Fruit fly (Drosophila melanogaster) whole organism, prepupa: ENCODE measurements around the gene CG43362.

Experiments used
- CG10631 ChIP-seq: fragments of 200-800 bp; sonication (Bioruptor generic); optimal IDR thresholded peaks from 2 replicates; lab custom pipeline; 2016; ENCODE audit warnings: missing biosample characterization, missing genetic modification characterization
- CG10669 ChIP-seq: fragments of 200-800 bp; sonication (Bioruptor generic); optimal IDR thresholded peaks from 3 replicates; lab custom pipeline; 2018; ENCODE audit warnings: missing biosample characterization, mild to moderate bottlenecking, missing genetic modification characterization, moderate library complexity
- CG11294 ChIP-seq: fragments of 200-800 bp; sonication (Bioruptor generic); IDR thresholded peaks from 2 replicates; pipeline ENCODE4 v1.3.6; 2022; ENCODE audit warnings: missing biosample characterization, missing genetic modification characterization
- CG11902 ChIP-seq: fragments of 200-800 bp; sonication (Bioruptor generic); optimal IDR thresholded peaks from 3 replicates; lab custom pipeline; 2016; ENCODE audit warnings: missing biosample characterization, missing genetic modification characterization
- CG15336 ChIP-seq: fragments of 200-800 bp; sonication (Bioruptor generic); IDR thresholded peaks from 2 replicates; pipeline ENCODE4 v1.3.6; 2022; ENCODE audit warnings: missing biosample characterization, missing genetic modification characterization
- CG3032 ChIP-seq: fragments of 200-800 bp; optimal IDR thresholded peaks from 2 replicates; lab custom pipeline; 2019; ENCODE audit warnings: missing biosample characterization, mild to moderate bottlenecking, missing genetic modification characterization, moderate library complexity
- CG32006 ChIP-seq: fragments of 200-800 bp; sonication (Bioruptor generic); optimal IDR thresholded peaks from 3 replicates; lab custom pipeline; 2017; ENCODE audit warnings: missing biosample characterization, mild to moderate bottlenecking, missing genetic modification characterization
- CG34406 ChIP-seq: fragments of 200-800 bp; sonication (Bioruptor generic); optimal IDR thresholded peaks from 3 replicates; lab custom pipeline; 2016; ENCODE audit warnings: missing biosample characterization, missing genetic modification characterization
- CG4318 ChIP-seq: fragments of 200-800 bp; sonication (Bioruptor generic); optimal IDR thresholded peaks from 3 replicates; lab custom pipeline; 2017; ENCODE audit warnings: missing biosample characterization, mild to moderate bottlenecking, missing genetic modification characterization
- CG6163 ChIP-seq: fragments of 200-800 bp; sonication (Bioruptor generic); IDR thresholded peaks from 3 replicates; pipeline ENCODE4 v1.3.6; 2022; ENCODE audit warnings: missing biosample characterization, missing genetic modification characterization
- CG6792 ChIP-seq: fragments of 200-800 bp; sonication (Bioruptor generic); optimal IDR thresholded peaks from 3 replicates; lab custom pipeline; 2016; ENCODE audit warnings: missing biosample characterization, missing genetic modification characterization
- CG6808 ChIP-seq: fragments of 200-800 bp; sonication (Bioruptor generic); optimal IDR thresholded peaks from 3 replicates; lab custom pipeline; 2017; ENCODE audit warnings: missing biosample characterization, missing genetic modification characterization, mild to moderate bottlenecking, moderate library complexity, missing genetic modification reagents
- CG7368 ChIP-seq: fragments of 200-800 bp; sonication (Bioruptor generic); optimal IDR thresholded peaks from 3 replicates; lab custom pipeline; 2016; ENCODE audit warnings: missing biosample characterization, missing genetic modification characterization
- CG8632 ChIP-seq: fragments of 200-800 bp; sonication (Bioruptor generic); optimal IDR thresholded peaks from 3 replicates; lab custom pipeline; 2016; ENCODE audit warnings: missing biosample characterization, missing genetic modification characterization
- Eip75B ChIP-seq: fragments of 200-800 bp; sonication (Bioruptor generic); optimal IDR thresholded peaks from 3 replicates; lab custom pipeline; 2016; ENCODE audit warnings: missing biosample characterization, missing genetic modification characterization
- Eip78C ChIP-seq: fragments of 200-800 bp; sonication (Bioruptor generic); peaks from one replicate; lab custom pipeline; 2016; ENCODE audit warnings: missing biosample characterization, missing genetic modification characterization
- Ets96B ChIP-seq: fragments of 200-800 bp; optimal IDR thresholded peaks from 2 replicates; lab custom pipeline; 2019; ENCODE audit warnings: missing biosample characterization, mild to moderate bottlenecking, missing genetic modification characterization, moderate library complexity
- Hr39 ChIP-seq: fragments of 200-800 bp; sonication (Bioruptor generic); optimal IDR thresholded peaks from 2 replicates; lab custom pipeline; 2016; ENCODE audit warnings: missing biosample characterization, missing genetic modification characterization
- Lpt ChIP-seq: fragments of 200-800 bp; sonication (Bioruptor generic); optimal IDR thresholded peaks from 3 replicates; lab custom pipeline; 2016; ENCODE audit warnings: missing biosample characterization, missing genetic modification characterization
- Met ChIP-seq: fragments of 200-800 bp; sonication (Bioruptor generic); optimal IDR thresholded peaks from 3 replicates; lab custom pipeline; 2016; ENCODE audit warnings: missing biosample characterization, missing genetic modification characterization
- OdsH ChIP-seq: fragments of 200-800 bp; sonication (Bioruptor generic); optimal IDR thresholded peaks from 3 replicates; lab custom pipeline; 2016; ENCODE audit warnings: missing biosample characterization, missing genetic modification characterization
- Smox ChIP-seq: fragments of 200-800 bp; sonication (Bioruptor generic); optimal IDR thresholded peaks from 3 replicates; lab custom pipeline; 2016; ENCODE audit warnings: missing biosample characterization, missing genetic modification characterization
- Sox14 ChIP-seq: fragments of 200-800 bp; sonication (Bioruptor generic); optimal IDR thresholded peaks from 3 replicates; lab custom pipeline; 2016; ENCODE audit warnings: missing biosample characterization, missing genetic modification characterization
- Sox15 ChIP-seq: fragments of 200-800 bp; sonication (Bioruptor generic); optimal IDR thresholded peaks from 3 replicates; lab custom pipeline; 2016; ENCODE audit warnings: missing biosample characterization, missing genetic modification characterization
- achi ChIP-seq: fragments of 200-800 bp; sonication (Bioruptor generic); optimal IDR thresholded peaks from 3 replicates; lab custom pipeline; 2016; ENCODE audit warnings: missing biosample characterization, missing genetic modification characterization
- cyc ChIP-seq: fragments of 200-800 bp; sonication (Bioruptor generic); optimal IDR thresholded peaks from 3 replicates; lab custom pipeline; 2016; ENCODE audit warnings: missing biosample characterization, missing genetic modification characterization
- dsx ChIP-seq: fragments of 200-800 bp; optimal IDR thresholded peaks from 3 replicates; lab custom pipeline; 2019; ENCODE audit warnings: missing biosample characterization, mild to moderate bottlenecking, missing genetic modification characterization, moderate library complexity; ENCODE audit not compliant: poor library complexity, severe bottlenecking
- eg ChIP-seq: fragments of 200-800 bp; sonication (Bioruptor generic); IDR thresholded peaks from 3 replicates; pipeline ENCODE4 v1.3.6; 2022; ENCODE audit warnings: missing biosample characterization, missing genetic modification characterization
- esn ChIP-seq: fragments of 200-800 bp; sonication (Bioruptor generic); optimal IDR thresholded peaks from 2 replicates; lab custom pipeline; 2016; ENCODE audit warnings: missing biosample characterization, mild to moderate bottlenecking, missing genetic modification characterization, moderate library complexity
- fd59A ChIP-seq: fragments of 200-800 bp; sonication (Bioruptor generic); optimal IDR thresholded peaks from 2 replicates; lab custom pipeline; 2017; ENCODE audit warnings: missing biosample characterization, mild to moderate bottlenecking, missing genetic modification characterization, missing genetic modification reagents
- fd85E ChIP-seq: fragments of 200-800 bp; sonication (Bioruptor generic); optimal IDR thresholded peaks from 3 replicates; lab custom pipeline; 2016; ENCODE audit warnings: missing biosample characterization, missing genetic modification characterization
- lz ChIP-seq: fragments of 200-800 bp; sonication (Bioruptor generic); optimal IDR thresholded peaks from 3 replicates; lab custom pipeline; 2016; ENCODE audit warnings: missing biosample characterization, missing genetic modification characterization
- net ChIP-seq: fragments of 200-800 bp; sonication (Bioruptor generic); optimal IDR thresholded peaks from 3 replicates; lab custom pipeline; 2016; ENCODE audit warnings: missing biosample characterization, missing genetic modification characterization
- salr ChIP-seq, 2 experiments: fragments of 200-800 bp; sonication (Bioruptor generic); optimal IDR thresholded peaks; 3 replicates each; lab custom pipeline; 2016 to 2018; ENCODE audit warnings: missing biosample characterization in 2 of 2, missing genetic modification characterization in 2 of 2, mild to moderate bottlenecking in 1 of 2
- ss ChIP-seq, 2 experiments: fragments of 200-800 bp; sonication (Bioruptor generic); optimal IDR thresholded peaks; 2 replicates in 1 of 2; 3 replicates in 1 of 2; lab custom pipeline; 2017 to 2018; ENCODE audit warnings: mild to moderate bottlenecking in 2 of 2, missing biosample characterization in 2 of 2, missing genetic modification characterization in 2 of 2, moderate library complexity in 1 of 2
- svp ChIP-seq: fragments of 200-800 bp; sonication (Bioruptor generic); peaks from one replicate; lab custom pipeline; 2016; ENCODE audit warnings: missing biosample characterization, missing genetic modification characterization
- topi ChIP-seq: fragments of 200-800 bp; sonication (Bioruptor generic); optimal IDR thresholded peaks from 3 replicates; lab custom pipeline; 2016; ENCODE audit warnings: missing biosample characterization, missing genetic modification characterization

The CG43362 gene

DNA sequence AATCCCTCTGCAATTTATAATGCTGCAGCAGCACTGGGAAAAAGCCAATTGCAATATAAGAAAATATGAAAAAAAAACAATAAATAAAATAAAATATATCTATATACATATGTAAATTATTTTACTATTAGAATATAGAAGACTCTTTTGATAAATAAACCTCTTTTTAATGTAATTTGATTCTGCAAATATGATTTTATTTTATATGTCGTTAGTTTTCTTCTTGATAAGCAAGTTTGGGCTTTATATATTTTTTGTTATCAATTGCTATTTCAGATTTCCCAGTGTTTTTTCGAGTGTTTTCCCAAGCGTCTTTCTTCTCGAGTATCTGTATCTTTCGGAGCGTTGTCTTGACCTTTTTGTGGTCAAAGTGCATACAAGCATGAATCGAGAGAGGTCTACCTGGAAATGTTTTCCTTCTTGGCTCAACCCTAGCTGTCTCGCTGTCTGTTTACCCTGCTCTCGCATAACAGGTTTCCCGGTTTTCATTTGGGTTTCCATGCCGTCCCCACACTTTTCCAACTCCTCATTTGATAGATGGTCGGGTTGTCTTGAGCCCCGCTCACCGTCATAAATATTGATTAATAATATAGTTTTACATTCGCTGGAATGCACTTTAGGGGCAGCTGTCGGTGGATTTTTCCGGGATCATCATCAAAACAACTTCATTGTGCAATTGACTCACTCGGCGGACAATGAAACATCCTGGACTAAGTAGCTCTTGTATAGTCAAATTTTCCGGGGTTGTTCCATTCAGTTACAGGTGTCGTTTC, 14.0 kb upstream of the CG43362 start (continued):
- TF ChIP-seq OdsH (GFP tag; lab: Kevin White, UChicago) (peak; percentile 23), CG11294 (no peak), Hr39 (GFP tag; lab: Kevin White, UChicago) (no peak), CG10631 (GFP tag; lab: Kevin White, UChicago) (peak; percentile 41), topi (GFP tag; lab: Kevin White, UChicago) (no peak), CG4318 (no peak), ss (GFP tag; optimal IDR thresholded peaks at IDR 0.05; lab: Kevin White, UChicago) (no peak), Smox (GFP tag; lab: Kevin White, UChicago) (no peak), CG11902 (no peak), CG3032 (tag; lab: Kevin White, UChicago) (peak; percentile 34), Sox14 (GFP tag; lab: Kevin White, UChicago) (no peak)

- TF ChIP-seq CG8632 (GFP tag; lab: Kevin White, UChicago) (no peak), CG6808 (GFP tag; lab: Kevin White, UChicago) (no peak), svp (GFP tag; lab: Kevin White, UChicago) (no peak), lz (GFP tag; lab: Kevin White, UChicago) (no peak), CG7368 (GFP tag; lab: Kevin White, UChicago) (no peak), fd59A (GFP tag; lab: Kevin White, UChicago) (no peak), CG32006 (GFP tag; lab: Kevin White, UChicago) (no peak), Sox14 (GFP tag; lab: Kevin White, UChicago) (no peak), Sox15 (no peak)
These were observed 13.2 kb upstream of the CG43362 start for dm6 chr2L:18304469-18304868.

DNA sequence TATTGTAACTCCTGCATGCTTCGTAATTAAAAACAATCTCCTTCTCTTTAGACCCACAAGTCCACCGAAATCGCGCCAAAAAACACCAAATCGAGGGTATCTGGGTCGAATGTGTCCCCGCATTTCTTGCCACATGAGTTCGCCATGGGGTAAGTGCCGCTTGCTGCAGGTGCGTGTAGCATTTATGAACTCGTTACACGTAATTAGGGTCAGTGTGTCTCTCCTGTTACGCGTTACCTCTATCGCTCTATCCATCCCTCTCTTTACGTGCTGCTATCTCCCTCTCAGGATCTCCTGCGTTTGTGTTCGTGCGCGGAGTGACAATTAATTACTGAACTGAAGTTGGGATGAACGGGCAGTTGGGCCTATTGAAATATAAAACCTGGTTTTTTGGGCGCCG, 11.5 kb upstream of the CG43362 start:
- no peak for TF ChIP-seq CG6808 (GFP tag; lab: Kevin White, UChicago)
- peak in 1 of 2 experiments; percentile 46 for TF ChIP-seq ss (GFP tag; optimal IDR thresholded peaks at IDR 0.05; lab: Kevin White, UChicago)

DNA sequence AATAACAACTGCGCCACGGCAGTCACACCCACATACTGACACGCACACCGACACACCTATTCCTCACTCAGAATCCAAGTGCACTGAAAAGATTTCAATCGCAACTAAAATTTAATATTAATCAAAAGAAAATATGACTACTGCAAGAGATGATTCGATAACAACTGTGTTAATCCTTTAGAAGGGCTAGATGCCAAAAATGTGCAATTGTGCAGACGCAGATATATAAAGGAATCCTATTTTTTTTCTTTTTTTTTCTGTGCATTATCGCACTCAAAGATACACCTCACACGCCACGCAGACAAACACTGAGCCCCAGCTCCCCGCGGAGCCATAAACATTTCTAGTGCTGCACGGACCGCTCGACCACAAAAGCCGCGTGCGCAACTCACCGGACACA, 7.3 kb upstream of the CG43362 start:
- TF ChIP-seq Eip78C (GFP tag; lab: Kevin White, UChicago) (peak; percentile 45), CG6163 (GFP tag; lab: Robert Waterston, UW) (0 out of 3 replicates have a peak, but pooled peaks have one; percentile 25), OdsH (GFP tag; lab: Kevin White, UChicago) (no peak), Met (peak; percentile 12), CG32006 (GFP tag; lab: Kevin White, UChicago) (peak; percentile 4)
- TF ChIP-seq, all 60 proteins: peak for 4

DNA sequence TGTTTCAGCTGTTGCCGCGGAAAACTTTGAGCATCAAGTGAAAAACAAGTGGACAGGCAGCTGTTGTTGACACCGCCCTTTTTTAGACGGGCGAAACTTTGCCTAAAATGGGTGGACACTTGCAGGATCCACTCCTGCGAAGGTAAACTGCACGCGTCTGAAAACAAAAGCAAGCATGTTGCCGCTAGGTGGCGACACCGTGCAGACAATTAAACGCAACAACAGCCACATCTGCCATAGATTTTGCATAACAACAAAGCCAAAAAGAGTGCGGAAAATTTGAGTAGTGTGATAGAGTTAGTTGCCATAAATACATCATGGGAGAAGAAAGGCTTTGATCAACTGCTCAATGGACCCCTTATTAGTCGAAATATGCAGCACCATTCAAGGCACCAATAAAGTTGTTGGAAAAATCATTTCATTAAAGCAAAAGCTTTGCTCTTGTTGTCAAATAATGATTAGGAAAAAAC, 3.2 kb upstream of the CG43362 start, which contains the start of gene CG5790:
TSS of gene CG5790 (plus strand) at position 420 of the 470 bp plus-strand sequence.
- TF ChIP-seq CG7368 (GFP tag; lab: Kevin White, UChicago) (no peak), topi (GFP tag; lab: Kevin White, UChicago) (no peak), fd59A (GFP tag; lab: Kevin White, UChicago) (no peak), dsx (GFP tag; lab: Kevin White, UChicago) (no peak), cyc (GFP tag; lab: Kevin White, UChicago) (no peak), Ets96B (tag; lab: Kevin White, UChicago) (no peak)

DNA sequence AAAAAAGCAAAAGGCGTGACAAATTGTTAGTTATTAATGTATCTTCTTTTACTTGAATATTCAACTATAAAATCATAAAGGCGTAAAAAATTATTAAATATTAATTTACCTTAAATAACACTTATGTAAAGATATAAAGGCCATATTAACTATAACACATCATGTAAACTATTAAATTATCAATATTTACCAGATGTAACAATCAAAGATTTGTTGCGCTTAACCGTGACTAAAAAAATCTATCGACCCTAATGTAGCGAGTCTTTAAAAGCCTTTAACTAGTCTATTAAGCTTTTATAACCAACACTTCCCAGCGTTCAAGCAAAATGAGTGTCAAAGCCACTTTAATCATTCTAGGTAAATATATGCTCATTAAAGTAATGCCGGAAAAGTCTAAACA, 960 bp upstream of the CG43362 start, which contains the start of gene Sfp36F:
TSS of gene Sfp36F (plus strand) at position 301 of the 400 bp plus-strand sequence.
- TF ChIP-seq CG7368 (GFP tag; lab: Kevin White, UChicago): no peak
- TF ChIP-seq esn: no peak
- TF ChIP-seq cyc (GFP tag; lab: Kevin White, UChicago): no peak

DNA sequence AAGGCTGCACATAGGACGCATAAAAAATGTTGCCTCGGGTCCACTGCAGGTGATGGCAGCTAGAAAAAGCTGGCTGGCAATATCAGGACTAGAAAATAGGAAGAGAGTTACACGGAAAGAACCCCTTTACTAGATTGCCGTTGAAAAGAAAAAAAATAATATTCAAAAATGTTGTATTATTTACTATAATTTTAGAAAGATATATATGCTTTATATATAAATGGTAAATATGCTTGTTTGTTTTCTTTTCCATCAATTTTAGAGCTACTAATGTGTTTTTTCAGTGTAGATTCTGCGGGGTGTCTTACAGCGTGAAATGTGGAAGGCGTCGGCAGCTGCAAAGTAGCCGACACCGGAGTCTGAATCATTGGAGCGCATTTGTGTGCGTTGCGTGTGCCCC, 4.1 kb downstream of the CG43362 start:
- TF ChIP-seq Eip78C (GFP tag; lab: Kevin White, UChicago) (no peak), CG15336 (GFP tag; lab: Robert Waterston, UW) (no peak), CG34406 (GFP tag; lab: Kevin White, UChicago) (no peak), CG7368 (GFP tag; lab: Kevin White, UChicago) (no peak), salr (GFP tag; optimal IDR thresholded peaks at IDR 0.05; lab: Kevin White, UChicago) (no peak), cyc (GFP tag; lab: Kevin White, UChicago) (no peak), achi (GFP tag; lab: Kevin White, UChicago) (peak; percentile 8), Smox (GFP tag; lab: Kevin White, UChicago) (no peak), CG10631 (GFP tag; lab: Kevin White, UChicago) (peak; percentile 2), net (GFP tag; lab: Kevin White, UChicago) (no peak), CG10669 (no peak), Lpt (no peak), svp (GFP tag; lab: Kevin White, UChicago) (no peak), CG6792 (GFP tag; lab: Kevin White, UChicago) (no peak), eg (no peak), fd85E (GFP tag; lab: Kevin White, UChicago) (no peak), Eip75B (GFP tag; lab: Kevin White, UChicago) (no peak)
